Fruit fly (Drosophila melanogaster): ENCODE results near the gene CG43844.

The CG43844 gene

DNA sequence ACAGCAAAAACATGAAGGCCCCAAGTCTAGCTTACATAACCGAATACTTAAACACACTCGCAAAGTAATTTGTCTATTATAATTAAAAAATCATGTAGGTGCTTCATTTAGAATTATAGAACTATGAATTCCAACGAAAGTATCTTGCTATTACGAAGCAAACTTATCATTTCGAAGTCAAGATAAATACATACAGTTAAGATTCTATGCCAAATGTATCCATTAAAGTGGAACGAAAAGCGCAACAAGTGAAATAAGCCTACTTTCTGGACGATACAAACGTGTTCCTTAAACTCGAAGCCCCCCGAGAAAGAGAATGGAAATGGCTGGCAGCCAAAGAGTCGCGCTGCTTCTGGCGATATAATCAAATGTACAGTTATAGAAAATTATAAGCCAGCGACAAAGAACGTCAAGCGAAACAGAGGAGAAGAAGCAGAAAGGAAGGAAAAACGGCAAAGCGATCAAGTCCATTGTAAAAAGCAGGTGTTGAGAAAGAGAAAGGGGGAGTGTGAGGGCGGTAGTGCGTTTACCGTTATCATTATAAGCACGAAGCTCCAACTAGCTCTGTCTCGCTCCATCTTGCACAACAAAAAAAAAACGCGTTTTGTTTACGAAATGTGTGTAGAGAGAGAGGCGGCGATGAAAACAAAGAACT is 36.6 kb upstream of the CG43844 start (continued):
- no peak for TF ChIP-seq toy (GFP tag; IDR thresholded peaks at IDR 0.05)
- TF ChIP-seq CG13775 (GFP tag; optimal IDR thresholded peaks at IDR 0.05), result peak; percentile 15
- TF ChIP-seq CG32532 (GFP tag; IDR thresholded peaks at IDR 0.05), result no peak; the same call in 1 of the 2 replicates
- TF ChIP-seq tgo (GFP tag; IDR thresholded peaks at IDR 0.05), result no peak; the same call in 2 of the 3 replicates
- TF ChIP-seq Scr (GFP tag; IDR thresholded peaks at IDR 0.05; ENCODE audit: partially characterized antibody), result no peak
- peak; percentile 26; the same call in 1 of the 2 replicates for TF ChIP-seq Xrp1 (GFP tag; IDR thresholded peaks at IDR 0.05)
- TF ChIP-seq CG2120 (GFP tag; optimal IDR thresholded peaks at IDR 0.05), result peak; percentile 69
- TF ChIP-seq CTCF (GFP tag; optimal IDR thresholded peaks at IDR 0.05), result no peak
- no peak for TF ChIP-seq CG13287 (GFP tag; IDR thresholded peaks at IDR 0.05; ENCODE audit: partially characterized antibody)
- no peak for TF ChIP-seq GATAe (GFP tag; conservative IDR thresholded peaks at IDR 0.05)
- no peak for TF ChIP-seq CG1024 (GFP tag; IDR thresholded peaks at IDR 0.05)
- no peak for TF ChIP-seq CG43689 (GFP tag; IDR thresholded peaks at IDR 0.05)
- no peak for TF ChIP-seq Bteb2 (GFP tag; optimal IDR thresholded peaks at IDR 0.05)
- 0 out of 3 replicates have a peak, but pooled peaks have one; percentile 26 for TF ChIP-seq z (GFP tag; IDR thresholded peaks at IDR 0.05)
- TF ChIP-seq CG5953 (GFP tag; IDR thresholded peaks at IDR 0.05), result no peak
- TF ChIP-seq bigmax (GFP tag; optimal IDR thresholded peaks at IDR 0.05), result no peak
- no peak for TF ChIP-seq repo (GFP tag; optimal IDR thresholded peaks at IDR 0.05)
- no peak for TF ChIP-seq CG6683 (GFP tag; optimal IDR thresholded peaks at IDR 0.05)
- no peak for TF ChIP-seq CG6254 (GFP tag; optimal IDR thresholded peaks at IDR 0.05)
- no peak for TF ChIP-seq Rx (GFP tag; IDR thresholded peaks at IDR 0.05)
- peak; percentile 18 for TF ChIP-seq bcd (GFP tag; optimal IDR thresholded peaks at IDR 0.05)
- no peak for TF ChIP-seq her (GFP tag; optimal IDR thresholded peaks at IDR 0.05)
- TF ChIP-seq CG11504 (tag; optimal IDR thresholded peaks at IDR 0.05), result peak; percentile 57
- peak; percentile 18 for TF ChIP-seq Dip3 (GFP tag; optimal IDR thresholded peaks at IDR 0.05)
- TF ChIP-seq CG9932 (GFP tag; IDR thresholded peaks at IDR 0.05), result peak; percentile 32; the same call in 1 of the 2 replicates
- no peak for TF ChIP-seq caup (GFP tag; optimal IDR thresholded peaks at IDR 0.05; ENCODE audit: severe bottlenecking)
- no peak for TF ChIP-seq CG9609 (GFP tag; optimal IDR thresholded peaks at IDR 0.05)
- no peak for TF ChIP-seq run (tag; optimal IDR thresholded peaks at IDR 0.05)
- TF ChIP-seq CG13296 (GFP tag; optimal IDR thresholded peaks at IDR 0.05), result peak; percentile 15
- no peak for TF ChIP-seq CG11247 (GFP tag; IDR thresholded peaks at IDR 0.05)
- TF ChIP-seq slbo (GFP tag; IDR thresholded peaks at IDR 0.05), result peak; percentile 22; the same call in 1 of the 2 replicates
- TF ChIP-seq Adf1 (GFP tag; IDR thresholded peaks at IDR 0.05), result no peak
- TF ChIP-seq Lim3 (GFP tag; IDR thresholded peaks at IDR 0.05), result no peak
- TF ChIP-seq jing (GFP tag; optimal IDR thresholded peaks at IDR 0.05), result no peak
- no peak for TF ChIP-seq CG17328 (GFP tag; IDR thresholded peaks at IDR 0.05)
- TF ChIP-seq pho (GFP tag; optimal IDR thresholded peaks at IDR 0.05), result peak; percentile 23
- TF ChIP-seq Eip74EF (GFP tag; optimal IDR thresholded peaks at IDR 0.05), result peak in 1 of 2 experiments; percentile 9
- no peak for TF ChIP-seq NC2β (GFP tag; optimal IDR thresholded peaks at IDR 0.05)
- no peak for TF ChIP-seq corto (GFP tag; optimal IDR thresholded peaks at IDR 0.05)
- peak; percentile 47 for TF ChIP-seq row (GFP tag; IDR thresholded peaks at IDR 0.05)
- no peak for TF ChIP-seq CG33557 (GFP tag; optimal IDR thresholded peaks at IDR 0.05)
- peak; percentile 50 for TF ChIP-seq CG9817 (tag; optimal IDR thresholded peaks at IDR 0.05)
- no peak for TF ChIP-seq CrebB (tag; optimal IDR thresholded peaks at IDR 0.05)
- no peak for TF ChIP-seq mirr (GFP tag; optimal IDR thresholded peaks at IDR 0.05)
- peak; percentile 32 for TF ChIP-seq Dek (tag; optimal IDR thresholded peaks at IDR 0.05)
- TF ChIP-seq prd (optimal IDR thresholded peaks at IDR 0.05), result no peak
- no peak for TF ChIP-seq prd (GFP tag; IDR thresholded peaks at IDR 0.05)

Measured in whole organism, embryonic.